Worm (Caenorhabditis elegans) whole organism, L3 larva: Measurements from ENCODE around the gene sre-41.

Experiments used
- ceh-9 ChIP-seq: sonication (generic microtip); optimal IDR thresholded peaks from 2 replicates; lab custom pipeline; 2018; ENCODE audit warnings: missing biosample characterization, missing genetic modification characterization
- elt-1 ChIP-seq: fragments of 150-350 bp; optimal IDR thresholded peaks from 2 replicates; lab custom pipeline; 2014; ENCODE audit warnings: missing biosample characterization, missing genetic modification characterization
- lin-39 ChIP-seq: fragments of 150-350 bp; optimal IDR thresholded peaks from 2 replicates; lab custom pipeline; 2018; ENCODE audit warnings: missing biosample characterization, missing genetic modification reagents, missing genetic modification characterization
- mdl-1 ChIP-seq: fragments of 150-350 bp; optimal IDR thresholded peaks from 2 replicates; lab custom pipeline; 2014; ENCODE audit warnings: missing biosample characterization, missing genetic modification characterization
- unc-62 ChIP-seq: fragments of 150-350 bp; sonication (generic microtip); optimal IDR thresholded peaks from 4 replicates; lab custom pipeline; 2014; ENCODE audit warnings: missing biosample characterization, missing genetic modification reagents, missing genetic modification characterization
- zag-1 ChIP-seq: fragments of 150-350 bp; optimal IDR thresholded peaks from 2 replicates; lab custom pipeline; 2014; ENCODE audit warnings: missing biosample characterization, missing genetic modification characterization
- ztf-4 ChIP-seq: fragments of 150-350 bp; optimal IDR thresholded peaks from 2 replicates; lab custom pipeline; 2014; ENCODE audit warnings: missing biosample characterization, missing genetic modification characterization

DNA sequence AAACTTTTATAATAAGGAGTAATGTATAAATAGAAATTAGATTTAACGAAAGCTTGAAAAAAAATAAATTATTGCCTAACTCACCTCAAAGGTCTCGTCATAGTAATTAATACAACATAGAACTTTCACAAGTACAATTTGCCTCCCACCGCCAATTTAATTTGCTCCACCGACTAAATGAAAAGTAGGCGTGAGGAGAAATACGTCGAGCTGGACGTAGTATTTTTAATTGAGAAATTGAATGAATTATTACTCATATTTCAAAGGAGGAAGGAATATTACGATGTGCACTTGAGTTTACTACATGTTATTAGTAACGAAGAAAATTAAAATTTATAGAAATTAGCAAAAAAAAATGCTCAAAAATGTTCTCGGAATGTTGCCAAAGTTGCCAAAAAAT is 50.4 kb downstream of the sre-41 start, which contains the start of gene Y57A10C.9:
- TF ChIP-seq ceh-9 (tag; lab: Kevin White, UChicago) (no peak), mdl-1 (no peak), lin-39 (tag; lab: Kevin White, UChicago) (no peak), unc-62 (no peak), zag-1 (tag; lab: Kevin White, UChicago) (no peak), ztf-4 (no peak), elt-1 (no peak)
